Fruit fly (Drosophila melanogaster) whole organism, embryonic: ENCODE results near the gene velo.
A peak's percentile ranks its signal among the peaks of the same experiment; 100 is the strongest.

Source experiments
- Aef1 ChIP-seq: fragments of 200-800 bp; sonication (Bioruptor generic); IDR thresholded peaks from 3 replicates; pipeline ENCODE4 v1.3.6; 2022; ENCODE audit warnings: missing biosample characterization, missing genetic modification characterization
- CG10321 ChIP-seq: fragments of 200-800 bp; sonication (Bioruptor generic); IDR thresholded peaks from 2 replicates; pipeline ENCODE4 v1.3.6; 2022; ENCODE audit warnings: missing biosample characterization, missing genetic modification characterization
- CG10366 ChIP-seq: fragments of 200-800 bp; sonication (Bioruptor generic); IDR thresholded peaks from 2 replicates; pipeline ENCODE4 v1.3.6; 2022; ENCODE audit warnings: missing biosample characterization, missing genetic modification characterization
- CG10431 ChIP-seq: fragments of 200-800 bp; sonication (Bioruptor generic); optimal IDR thresholded peaks from 3 replicates; lab custom pipeline; 2018; ENCODE audit warnings: missing biosample characterization, mild to moderate bottlenecking, missing genetic modification characterization
- CG12299 ChIP-seq: fragments of 200-800 bp; sonication (Bioruptor generic); optimal IDR thresholded peaks from 2 replicates; lab custom pipeline; 2018; ENCODE audit warnings: missing biosample characterization, mild to moderate bottlenecking, missing genetic modification characterization
- CG12942 ChIP-seq: fragments of 200-800 bp; sonication (Bioruptor generic); optimal IDR thresholded peaks from 3 replicates; lab custom pipeline; 2016; ENCODE audit warnings: missing biosample characterization, missing genetic modification characterization
- CG15479 ChIP-seq: fragments of 200-800 bp; sonication (Bioruptor generic); optimal IDR thresholded peaks from 3 replicates; lab custom pipeline; 2019; ENCODE audit warnings: missing biosample characterization, mild to moderate bottlenecking, missing genetic modification characterization, moderate library complexity
- CG18262 ChIP-seq: fragments of 200-800 bp; optimal IDR thresholded peaks from 3 replicates; lab custom pipeline; 2019; ENCODE audit warnings: missing biosample characterization, mild to moderate bottlenecking, missing genetic modification characterization, moderate library complexity
- CG18619 ChIP-seq: fragments of 200-800 bp; sonication (Bioruptor generic); optimal IDR thresholded peaks from 3 replicates; lab custom pipeline; 2017; ENCODE audit warnings: missing biosample characterization, mild to moderate bottlenecking, missing genetic modification characterization
- CG2712 ChIP-seq: fragments of 200-800 bp; optimal IDR thresholded peaks from 3 replicates; lab custom pipeline; 2019; ENCODE audit warnings: missing biosample characterization, mild to moderate bottlenecking, missing genetic modification characterization, moderate library complexity
- CG30403 ChIP-seq: fragments of 200-800 bp; sonication (Bioruptor generic); optimal IDR thresholded peaks from 3 replicates; lab custom pipeline; 2016; ENCODE audit warnings: missing biosample characterization, missing genetic modification characterization
- CG4404 ChIP-seq: fragments of 200-800 bp; sonication (Bioruptor generic); IDR thresholded peaks from 2 replicates; pipeline ENCODE4 v1.3.6; 2022; ENCODE audit warnings: missing biosample characterization, missing genetic modification characterization
- CG6175 ChIP-seq: fragments of 200-800 bp; sonication (Bioruptor generic); IDR thresholded peaks from 3 replicates; pipeline ENCODE4 v1.3.6; 2022; ENCODE audit warnings: missing biosample characterization, missing genetic modification characterization
- CG7372 ChIP-seq: fragments of 200-800 bp; sonication (Bioruptor generic); IDR thresholded peaks from 2 replicates; pipeline ENCODE4 v1.3.6; 2022; ENCODE audit warnings: missing biosample characterization, missing genetic modification characterization
- CG7556 ChIP-seq: fragments of 200-800 bp; sonication (Bioruptor generic); optimal IDR thresholded peaks from 2 replicates; lab custom pipeline; 2017; ENCODE audit warnings: missing biosample characterization, mild to moderate bottlenecking, missing genetic modification characterization
- CG7963 ChIP-seq: fragments of 200-800 bp; sonication (Bioruptor generic); IDR thresholded peaks from 3 replicates; pipeline ENCODE4 v1.3.6; 2022; ENCODE audit warnings: missing biosample characterization, missing genetic modification characterization; ENCODE audit not compliant: partially characterized antibody
- CG9215 ChIP-seq: fragments of 200-800 bp; sonication (Bioruptor generic); IDR thresholded peaks from 2 replicates; pipeline ENCODE4 v1.3.6; 2022; ENCODE audit warnings: missing biosample characterization, missing genetic modification characterization
- CG9609 ChIP-seq: fragments of 200-800 bp; sonication (Bioruptor generic); optimal IDR thresholded peaks from 3 replicates; lab custom pipeline; 2016; ENCODE audit warnings: missing biosample characterization, missing genetic modification characterization
- CHES-1-like ChIP-seq: fragments of 200-800 bp; sonication (Bioruptor generic); optimal IDR thresholded peaks from 2 replicates; lab custom pipeline; 2016; ENCODE audit warnings: missing biosample characterization, missing genetic modification characterization
- CrebB ChIP-seq: fragments of 200-800 bp; sonication (Bioruptor generic); optimal IDR thresholded peaks from 3 replicates; lab custom pipeline; 2018; ENCODE audit warnings: missing biosample characterization, mild to moderate bottlenecking, missing genetic modification characterization
- Deaf1 ChIP-seq: fragments of 200-800 bp; optimal IDR thresholded peaks from 3 replicates; lab custom pipeline; 2019; ENCODE audit warnings: missing biosample characterization, mild to moderate bottlenecking, missing genetic modification characterization, moderate library complexity
- Dll ChIP-seq: fragments of 200-800 bp; sonication (Bioruptor generic); IDR thresholded peaks from 4 replicates; pipeline ENCODE4 v1.3.6; 2022; ENCODE audit warnings: missing biosample characterization, missing genetic modification characterization; ENCODE audit not compliant: partially characterized antibody
- Dp ChIP-seq: fragments of 200-800 bp; sonication (Bioruptor generic); optimal IDR thresholded peaks from 2 replicates; lab custom pipeline; 2018; ENCODE audit warnings: missing biosample characterization, mild to moderate bottlenecking, missing genetic modification characterization, moderate library complexity
- Ets65A ChIP-seq: fragments of 200-800 bp; sonication (Bioruptor generic); peaks from one replicate; lab custom pipeline; 2016; ENCODE audit warnings: missing biosample characterization, missing genetic modification characterization
- Gug ChIP-seq: fragments of 200-800 bp; sonication (Bioruptor generic); IDR thresholded peaks from 4 replicates; pipeline ENCODE4 v1.3.6; 2022; ENCODE audit warnings: missing biosample characterization, missing genetic modification characterization
- H15 ChIP-seq: fragments of 200-800 bp; sonication (Bioruptor generic); IDR thresholded peaks from 3 replicates; pipeline ENCODE4 v1.3.6; 2022; ENCODE audit warnings: missing biosample characterization, missing genetic modification characterization
- H2.0 ChIP-seq: fragments of 200-800 bp; sonication (Bioruptor generic); IDR thresholded peaks from 2 replicates; pipeline ENCODE4 v1.3.6; 2022; ENCODE audit warnings: missing biosample characterization, missing genetic modification characterization
- HLH3B ChIP-seq: fragments of 200-800 bp; sonication (Bioruptor generic); IDR thresholded peaks from 2 replicates; pipeline ENCODE4 v1.3.6; 2022; ENCODE audit warnings: missing biosample characterization, missing genetic modification characterization
- Oli ChIP-seq: fragments of 200-800 bp; sonication (Bioruptor generic); optimal IDR thresholded peaks from 2 replicates; lab custom pipeline; 2018; ENCODE audit warnings: missing biosample characterization, mild to moderate bottlenecking, missing genetic modification characterization, moderate library complexity
- Pdp1 ChIP-seq, 2 experiments: fragments of 200-800 bp; sonication (Bioruptor generic); optimal IDR thresholded peaks; 3 replicates each; lab custom pipeline; 2016; ENCODE audit warnings: missing biosample characterization in 2 of 2, missing genetic modification characterization in 2 of 2, mild to moderate bottlenecking in 1 of 2, moderate library complexity in 1 of 2
- Rfx ChIP-seq: fragments of 200-800 bp; sonication (Bioruptor generic); IDR thresholded peaks from 2 replicates; pipeline ENCODE4 v1.3.6; 2022; ENCODE audit warnings: missing biosample characterization, missing genetic modification characterization
- Scr ChIP-seq: fragments of 200-800 bp; sonication (Bioruptor generic); IDR thresholded peaks from 2 replicates; pipeline ENCODE4 v1.3.6; 2022; ENCODE audit warnings: missing biosample characterization, missing genetic modification characterization; ENCODE audit not compliant: partially characterized antibody
- Stat92E ChIP-seq, 3 experiments: fragments of >200 bp in 2 of 3; fragments of 200-800 bp in 1 of 3; sonication (Bioruptor generic) in 1 of 3; optimal IDR thresholded peaks; 2 replicates each; lab custom pipeline; 2017 to 2019; ENCODE audit warnings: missing biosample characterization in 3 of 3, missing genetic modification characterization in 3 of 3, mild to moderate bottlenecking in 1 of 3, moderate library complexity in 1 of 3
- Xrp1 ChIP-seq: fragments of 200-800 bp; sonication (Bioruptor generic); IDR thresholded peaks from 2 replicates; pipeline ENCODE4 v1.3.6; 2022; ENCODE audit warnings: missing biosample characterization, missing genetic modification characterization
- crol ChIP-seq: fragments of 200-800 bp; sonication (Bioruptor generic); IDR thresholded peaks from 2 replicates; pipeline ENCODE4 v1.3.6; 2022; ENCODE audit warnings: missing biosample characterization, missing genetic modification characterization
- fu2 ChIP-seq: fragments of 200-800 bp; sonication (Bioruptor generic); optimal IDR thresholded peaks from 2 replicates; lab custom pipeline; 2016; ENCODE audit warnings: missing biosample characterization, missing genetic modification characterization
- gem ChIP-seq: fragments of 200-800 bp; sonication (Bioruptor generic); optimal IDR thresholded peaks from 2 replicates; lab custom pipeline; 2019; ENCODE audit warnings: missing biosample characterization, mild to moderate bottlenecking, missing genetic modification characterization, moderate library complexity
- insv ChIP-seq, 2 experiments: fragments of 200-800 bp; sonication (Bioruptor generic); optimal IDR thresholded peaks; 3 replicates each; lab custom pipeline; 2016 to 2018; ENCODE audit warnings: missing biosample characterization in 2 of 2, missing genetic modification characterization in 2 of 2
- knrl ChIP-seq: fragments of 200-800 bp; sonication (Bioruptor generic); IDR thresholded peaks from 3 replicates; pipeline ENCODE4 v1.3.6; 2022; ENCODE audit warnings: missing biosample characterization, missing genetic modification characterization; ENCODE audit not compliant: partially characterized antibody
- lmd ChIP-seq: fragments of 200-800 bp; sonication (Bioruptor generic); IDR thresholded peaks from 2 replicates; pipeline ENCODE4 v1.3.6; 2022; ENCODE audit warnings: missing biosample characterization, missing genetic modification characterization
- lov ChIP-seq, 2 experiments: fragments of 200-800 bp in 1 of 2; fragments of >200 bp in 1 of 2; sonication (Bioruptor generic) in 1 of 2; IDR thresholded peaks in 1 of 2; optimal IDR thresholded peaks in 1 of 2; 2 replicates in 1 of 2; 3 replicates in 1 of 2; pipeline versions ENCODE4 v1.3.6 to Lab custom; 2017 to 2022; ENCODE audit warnings: missing biosample characterization in 1 of 2, missing genetic modification characterization in 1 of 2
- nerfin-1 ChIP-seq: fragments of 200-800 bp; sonication (Bioruptor generic); optimal IDR thresholded peaks from 3 replicates; lab custom pipeline; 2019; ENCODE audit warnings: missing biosample characterization, mild to moderate bottlenecking, missing genetic modification characterization, moderate library complexity
- pfk ChIP-seq: fragments of 200-800 bp; sonication (Bioruptor generic); optimal IDR thresholded peaks from 2 replicates; lab custom pipeline; 2018; ENCODE audit warnings: missing biosample characterization, mild to moderate bottlenecking, missing genetic modification characterization, moderate library complexity
- pho ChIP-seq: fragments of 200-800 bp; sonication (Bioruptor generic); optimal IDR thresholded peaks from 2 replicates; lab custom pipeline; 2016; ENCODE audit warnings: missing biosample characterization, missing genetic modification characterization
- phol ChIP-seq: fragments of 200-800 bp; sonication (Bioruptor generic); optimal IDR thresholded peaks from 3 replicates; lab custom pipeline; 2018; ENCODE audit warnings: missing biosample characterization, mild to moderate bottlenecking, missing genetic modification characterization, moderate library complexity
- psq ChIP-seq: fragments of 200-800 bp; sonication (Bioruptor generic); optimal IDR thresholded peaks from 2 replicates; lab custom pipeline; 2017; ENCODE audit warnings: missing biosample characterization, missing genetic modification characterization
- trh ChIP-seq: fragments of 200-800 bp; sonication (Bioruptor generic); optimal IDR thresholded peaks from 2 replicates; lab custom pipeline; 2016; ENCODE audit warnings: missing biosample characterization, missing genetic modification characterization

Gene velo

dm6 chr3L:6743346-6744165, 9.0 kb downstream of the velo start (continued):
- TF ChIP-seq insv (GFP tag; optimal IDR thresholded peaks at IDR 0.05; lab: Kevin White, UChicago) (peak in 1 of 2 experiments; percentile 18), Dp (no peak), lov (optimal IDR thresholded peaks at IDR 0.05; lab: Kevin White, UChicago) (no peak), lov (GFP tag; IDR thresholded peaks at IDR 0.05; lab: Robert Waterston, UW) (0 out of 3 replicates have a peak, but pooled peaks have one; percentile 24), psq (peak; percentile 99), CG30403 (GFP tag; lab: Kevin White, UChicago) (peak; percentile 29), Aef1 (GFP tag; lab: Robert Waterston, UW) (peak; percentile 81; the same call in 2 of the 3 replicates), H15 (no peak), CG7556 (GFP tag; lab: Kevin White, UChicago) (peak; percentile 24), CG2712 (tag; lab: Kevin White, UChicago) (peak; percentile 16), CG7963 (GFP tag; lab: Robert Waterston, UW) (0 out of 3 replicates have a peak, but pooled peaks have one; percentile 10), H2.0 (GFP tag; lab: Robert Waterston, UW) (0 out of 2 replicates have a peak, but pooled peaks have one; percentile 9), CG18619 (GFP tag; lab: Kevin White, UChicago) (peak; percentile 20), Rfx (GFP tag; lab: Robert Waterston, UW) (peak; percentile 67), gem (tag; lab: Kevin White, UChicago) (peak; percentile 56), CG10321 (GFP tag; lab: Robert Waterston, UW) (peak; percentile 57), Scr (GFP tag; lab: Robert Waterston, UW) (peak; percentile 63; the same call in 1 of the 2 replicates), pfk (peak; percentile 48), Pdp1 (GFP tag; optimal IDR thresholded peaks at IDR 0.05; lab: Kevin White, UChicago) (peak in 1 of 2 experiments; percentile 26), trh (GFP tag; lab: Kevin White, UChicago) (no peak), Ets65A (GFP tag; lab: Kevin White, UChicago) (peak; percentile 68)

dm6 chr3L:6742974-6743345, 9.6 kb downstream of the velo start, which contains the start of gene dikar:
TSS of gene dikar (minus strand) at chr3L:6743164.
- TF ChIP-seq CG4404 (GFP tag; lab: Robert Waterston, UW) = peak; percentile 59
- TF ChIP-seq Gug (GFP tag; lab: Robert Waterston, UW) = peak; percentile 88
- 0 out of 3 replicates have a peak, but pooled peaks have one; percentile 45 for TF ChIP-seq CG6175 (GFP tag; lab: Robert Waterston, UW)
- TF ChIP-seq nerfin-1 (tag; lab: Kevin White, UChicago) = peak; percentile 67
- peak; percentile 41 for TF ChIP-seq phol (tag; lab: Kevin White, UChicago)
- peak; percentile 53 for TF ChIP-seq pho (GFP tag; lab: Kevin White, UChicago)
- TF ChIP-seq CG18262 (tag; lab: Kevin White, UChicago) = peak; percentile 61
- TF ChIP-seq Stat92E (GFP tag; optimal IDR thresholded peaks at IDR 0.05; lab: Kevin White, UChicago) = peak in 1 of 3 experiments; percentile 20
- peak; percentile 28 for TF ChIP-seq CHES-1-like (GFP tag; lab: Kevin White, UChicago)
- TF ChIP-seq Oli (tag; lab: Kevin White, UChicago) = no peak
- TF ChIP-seq Dll (GFP tag; lab: Robert Waterston, UW) = peak; percentile 74
- TF ChIP-seq CG10366 (GFP tag; lab: Robert Waterston, UW) = peak; percentile 70
- peak; percentile 23; the same call in 1 of the 2 replicates for TF ChIP-seq HLH3B (GFP tag; lab: Robert Waterston, UW)
- TF ChIP-seq lmd = peak; percentile 65
- TF ChIP-seq CG12942 = peak; percentile 20
- TF ChIP-seq Deaf1 (tag; lab: Kevin White, UChicago) = no peak
- TF ChIP-seq CG10431 (GFP tag; lab: Kevin White, UChicago) = peak; percentile 73
- TF ChIP-seq H15 = peak; percentile 70; the same call in 1 of the 3 replicates
- TF ChIP-seq CG15479 = no peak
- TF ChIP-seq CG9215 (GFP tag; lab: Robert Waterston, UW) = peak; percentile 67
- no peak for TF ChIP-seq crol (GFP tag; lab: Robert Waterston, UW)
- peak; percentile 34 for TF ChIP-seq CG9609 (GFP tag; lab: Kevin White, UChicago)
- peak; percentile 87 for TF ChIP-seq knrl (GFP tag; lab: Robert Waterston, UW)
- TF ChIP-seq CrebB (tag; lab: Kevin White, UChicago) = no peak
- TF ChIP-seq fu2 (GFP tag; lab: Kevin White, UChicago) = peak; percentile 45
- peak; percentile 67 for TF ChIP-seq CG7372 (GFP tag; lab: Robert Waterston, UW)
- no peak for TF ChIP-seq psq
- TF ChIP-seq CG12299 (tag; lab: Kevin White, UChicago) = no peak
- TF ChIP-seq Xrp1 (GFP tag; lab: Robert Waterston, UW) = peak; percentile 59
